Worm (Caenorhabditis elegans): ENCODE results near the gene Y56A3A.6.

The Y56A3A.6 gene

ce11 chrIII:11825654-11826053 is 52.9 kb downstream of the Y56A3A.6 start:
- TF ChIP-seq hlh-11 (tag; optimal IDR thresholded peaks at IDR 0.05) (peak; percentile 67), daf-16 (GFP tag; optimal IDR thresholded peaks at IDR 0.05) (no peak), daf-16 (tag; optimal IDR thresholded peaks at IDR 0.05) (peak; percentile 17), nhr-11 (tag; optimal IDR thresholded peaks at IDR 0.05) (no peak), lin-13 (GFP tag; optimal IDR thresholded peaks at IDR 0.05) (peak; percentile 76), hlh-30 (tag; optimal IDR thresholded peaks at IDR 0.05; ENCODE audit: insufficient read depth) (peak; percentile 94), madf-5 (GFP tag; IDR thresholded peaks at IDR 0.05) (no peak), dmd-6 (GFP tag; IDR thresholded peaks at IDR 0.05) (peak; percentile 21; the same call in 1 of the 2 replicates), mep-1 (tag; optimal IDR thresholded peaks at IDR 0.05) (peak; percentile 64), nhr-77 (tag; optimal IDR thresholded peaks at IDR 0.05) (peak; percentile 36), spr-1 (tag; optimal IDR thresholded peaks at IDR 0.05) (no peak), nhr-28 (tag; optimal IDR thresholded peaks at IDR 0.05) (peak; percentile 56), dve-1 (tag; optimal IDR thresholded peaks at IDR 0.05; ENCODE audit: insufficient read depth) (peak; percentile 20), hmg-1.1 (GFP tag; IDR thresholded peaks at IDR 0.05) (peak; percentile 49), mes-2 (tag; optimal IDR thresholded peaks at IDR 0.05; ENCODE audit: poor library complexity, severe bottlenecking) (peak; percentile 86), arid-1 (GFP tag; conservative IDR thresholded peaks at IDR 0.05) (0 out of 2 replicates have a peak, but pooled peaks have one; percentile 42), mxl-3 (GFP tag; optimal IDR thresholded peaks at IDR 0.05) (peak; percentile 91), dpl-1 (GFP tag; optimal IDR thresholded peaks at IDR 0.05) (peak; percentile 64), aha-1 (tag) (peak; percentile 93), nhr-6 (tag; optimal IDR thresholded peaks at IDR 0.05) (peak; percentile 42), rbr-2 (tag; optimal IDR thresholded peaks at IDR 0.05) (peak; percentile 69), lsy-2 (tag; optimal IDR thresholded peaks at IDR 0.05) (peak in 1 of 2 experiments; percentile 87), mdl-1 (tag; optimal IDR thresholded peaks at IDR 0.05) (peak; percentile 52 to 93), dmd-8 (GFP tag; IDR thresholded peaks at IDR 0.05) (no peak), hif-1 (tag; optimal IDR thresholded peaks at IDR 0.05) (peak in 1 of 2 experiments; percentile 46), ceh-44 (GFP tag; IDR thresholded peaks at IDR 0.05) (no peak), lin-38 (GFP tag; IDR thresholded peaks at IDR 0.05) (peak; percentile 94), jun-1 (tag; optimal IDR thresholded peaks at IDR 0.05) (no peak), vab-7 (GFP tag; IDR thresholded peaks at IDR 0.05) (peak; percentile 31; the same call in 1 of the 2 replicates)

- TF ChIP-seq sdz-12 (GFP tag; optimal IDR thresholded peaks at IDR 0.05) = no peak
- no peak for TF ChIP-seq rbr-2 (tag; optimal IDR thresholded peaks at IDR 0.05)
- TF ChIP-seq lin-38 (GFP tag; IDR thresholded peaks at IDR 0.05) = peak; percentile 10; the same call in 1 of the 2 replicates
- peak; percentile 53 for TF ChIP-seq aha-1 (tag)
- TF ChIP-seq dve-1 (tag; optimal IDR thresholded peaks at IDR 0.05; ENCODE audit: insufficient read depth) = no peak
- no peak for TF ChIP-seq daf-16 (GFP tag; optimal IDR thresholded peaks at IDR 0.05)
- TF ChIP-seq daf-16 (tag; optimal IDR thresholded peaks at IDR 0.05) = peak; percentile 0
- TF ChIP-seq arid-1 (GFP tag; conservative IDR thresholded peaks at IDR 0.05) = peak; percentile 32; the same call in 1 of the 2 replicates
Measured at ce11 chrIII:11824580-11824979, 54.0 kb downstream of the Y56A3A.6 start.

- TF ChIP-seq nhr-41 (GFP tag; IDR thresholded peaks at IDR 0.05) (no peak), nhr-42 (GFP tag; IDR thresholded peaks at IDR 0.05) (no peak), saeg-2 (GFP tag; IDR thresholded peaks at IDR 0.05) (no peak), zfp-3 (GFP tag; conservative IDR thresholded peaks at IDR 0.05) (no peak), set-16 (GFP tag; IDR thresholded peaks at IDR 0.05) (peak; percentile 61; the same call in 1 of the 2 replicates)
Measured at ce11 chrIII:11824088-11824487, 54.5 kb downstream of the Y56A3A.6 start.

- TF ChIP-seq hlh-30 (tag; optimal IDR thresholded peaks at IDR 0.05; ENCODE audit: insufficient read depth) = peak; percentile 99
- TF ChIP-seq fkh-10 (GFP tag; optimal IDR thresholded peaks at IDR 0.05) = peak; percentile 27
- peak; percentile 36 for TF ChIP-seq unc-130 (GFP tag; optimal IDR thresholded peaks at IDR 0.05)
- no peak for TF ChIP-seq nhr-41 (GFP tag; IDR thresholded peaks at IDR 0.05)
- peak; percentile 83 for TF ChIP-seq lin-38 (GFP tag; IDR thresholded peaks at IDR 0.05)
- no peak for TF ChIP-seq mxl-2 (GFP tag; conservative IDR thresholded peaks at IDR 0.05)
- peak; percentile 20 for TF ChIP-seq ama-1 (optimal IDR thresholded peaks at IDR 0.05)
- peak; percentile 86 for TF ChIP-seq nhr-77 (tag; optimal IDR thresholded peaks at IDR 0.05)
- no peak for TF ChIP-seq daf-19 (GFP tag; conservative IDR thresholded peaks at IDR 0.05)
- peak; percentile 99 for TF ChIP-seq hlh-11 (tag; optimal IDR thresholded peaks at IDR 0.05)
- TF ChIP-seq daf-16 (GFP tag; optimal IDR thresholded peaks at IDR 0.05) = peak in 1 of 2 experiments; percentile 38
- TF ChIP-seq daf-16 (tag; optimal IDR thresholded peaks at IDR 0.05) = peak; percentile 99
- peak; percentile 74 for TF ChIP-seq rbr-2 (tag; optimal IDR thresholded peaks at IDR 0.05)
- TF ChIP-seq dmd-9 (GFP tag; IDR thresholded peaks at IDR 0.05) = 0 out of 2 replicates have a peak, but pooled peaks have one; percentile 48
- TF ChIP-seq lsy-2 (tag; optimal IDR thresholded peaks at IDR 0.05) = peak; percentile 87 to 98
- peak; percentile 69 for TF ChIP-seq vab-7 (GFP tag; IDR thresholded peaks at IDR 0.05)
- TF ChIP-seq nhr-11 (tag; optimal IDR thresholded peaks at IDR 0.05) = peak; percentile 83
- peak; percentile 88 for TF ChIP-seq dve-1 (tag; optimal IDR thresholded peaks at IDR 0.05; ENCODE audit: insufficient read depth)
- peak; percentile 29 for TF ChIP-seq nhr-102 (tag; optimal IDR thresholded peaks at IDR 0.05)
- TF ChIP-seq zfp-3 (GFP tag; conservative IDR thresholded peaks at IDR 0.05) = 0 out of 2 replicates have a peak, but pooled peaks have one; percentile 18
- peak; percentile 63 for TF ChIP-seq T26A8.4 (GFP tag; IDR thresholded peaks at IDR 0.05)
Measured at ce11 chrIII:11823260-11823659, 55.3 kb downstream of the Y56A3A.6 start, which contains the start of gene C18D11.3. C18D11.3 (plus strand) TSS chrIII:11823448.

Measured in whole organism, L4 larva.